Worm (Caenorhabditis elegans): ENCODE data around the gene T16G12.9.

DNA sequence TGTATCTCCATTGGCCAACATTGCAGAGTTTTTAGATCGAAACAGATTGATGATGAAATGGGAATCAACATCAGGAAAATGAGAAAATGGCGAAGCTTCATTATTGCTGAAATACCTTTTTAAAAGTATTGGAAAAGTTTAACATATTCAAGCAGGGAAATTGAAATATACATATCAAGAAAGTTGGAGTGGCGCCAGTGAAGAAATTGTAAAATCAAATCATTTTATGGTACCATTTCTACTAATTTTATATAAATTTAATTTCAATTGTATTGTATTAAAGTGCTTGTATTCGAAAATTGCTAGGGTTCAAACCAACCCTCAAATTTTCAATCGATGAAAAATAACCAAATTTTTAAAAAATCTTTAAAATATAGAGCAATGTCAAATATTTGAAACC lies 28.3 kb upstream of the T16G12.9 start, which contains the start of gene srt-55:
- TF ChIP-seq ama-1 (optimal IDR thresholded peaks at IDR 0.05) (no peak), flt-1 (GFP tag; IDR thresholded peaks at IDR 0.05) (no peak), hnd-1 (tag; optimal IDR thresholded peaks at IDR 0.05) (no peak), tbx-11 (GFP tag; IDR thresholded peaks at IDR 0.05) (no peak), ceh-36 (tag; optimal IDR thresholded peaks at IDR 0.05) (no peak), B0310.2 (tag; optimal IDR thresholded peaks at IDR 0.05) (no peak), tbx-37 (GFP tag; conservative IDR thresholded peaks at IDR 0.05) (no peak), hmg-4 (GFP tag; optimal IDR thresholded peaks at IDR 0.05) (no peak), scrt-1 (GFP tag; IDR thresholded peaks at IDR 0.05) (no peak), pes-1 (GFP tag; IDR thresholded peaks at IDR 0.05) (no peak), ceh-13 (GFP tag; optimal IDR thresholded peaks at IDR 0.05) (no peak), F13C5.2 (tag; optimal IDR thresholded peaks at IDR 0.05) (no peak), hmbx-1 (tag; optimal IDR thresholded peaks at IDR 0.05) (no peak), aly-1 (tag; optimal IDR thresholded peaks at IDR 0.05) (no peak)

Measured in whole organism, early embryonic.